Worm (Caenorhabditis elegans) whole organism, mixed stage, embryonic: ENCODE data around the gene clc-22.

Experiments used
- M03D4.4 ChIP-seq: sonication (generic microtip); optimal IDR thresholded peaks from 2 replicates; lab custom pipeline; 2017; ENCODE audit warnings: mild to moderate bottlenecking, missing genetic modification characterization, missing compliant biosample characterization
- ceh-39 ChIP-seq: fragments of 150-350 bp; optimal IDR thresholded peaks from 2 replicates; lab custom pipeline; 2014; ENCODE audit warnings: missing biosample characterization, missing genetic modification characterization
- ceh-43 ChIP-seq: fragments of 200-800 bp; sonication (Bioruptor generic); optimal IDR thresholded peaks from 2 replicates; lab custom pipeline; 2018; ENCODE audit warnings: mild to moderate bottlenecking, missing genetic modification characterization, moderate library complexity, missing compliant biosample characterization
- ces-1 ChIP-seq: fragments of 150-350 bp; optimal IDR thresholded peaks from 2 replicates; lab custom pipeline; 2014; ENCODE audit warnings: missing biosample characterization, missing genetic modification reagents, missing genetic modification characterization
- cnd-1 ChIP-seq: fragments of 200-800 bp; sonication (Bioruptor generic); optimal IDR thresholded peaks from 2 replicates; lab custom pipeline; 2018; ENCODE audit warnings: mild to moderate bottlenecking, missing genetic modification characterization, missing compliant biosample characterization
- drap-1 ChIP-seq: fragments of 200-800 bp; sonication (Bioruptor generic); optimal IDR thresholded peaks from 3 replicates; lab custom pipeline; 2018; ENCODE audit warnings: mild to moderate bottlenecking, missing genetic modification characterization, missing compliant biosample characterization
- nhr-12 ChIP-seq: fragments of 150-350 bp; optimal IDR thresholded peaks from 2 replicates; lab custom pipeline; 2014; ENCODE audit warnings: missing biosample characterization, missing genetic modification characterization
- nhr-28 ChIP-seq: fragments of 150-350 bp; optimal IDR thresholded peaks from 2 replicates; lab custom pipeline; 2014; ENCODE audit warnings: missing biosample characterization, missing genetic modification characterization
- sptf-1 ChIP-seq: sonication (generic microtip); optimal IDR thresholded peaks from 2 replicates; lab custom pipeline; 2017; ENCODE audit warnings: mild to moderate bottlenecking, missing genetic modification characterization, moderate library complexity, missing compliant biosample characterization
- unc-39 ChIP-seq: fragments of 150-350 bp; optimal IDR thresholded peaks from 2 replicates; lab custom pipeline; 2014; ENCODE audit warnings: missing biosample characterization, missing genetic modification characterization

- TF ChIP-seq ceh-39 (tag; lab: Kevin White, UChicago) (no peak), M03D4.4 (tag; lab: Kevin White, UChicago) (no peak), nhr-12 (tag; lab: Kevin White, UChicago) (no peak), drap-1 (no peak), ces-1 (no peak), sptf-1 (tag; lab: Kevin White, UChicago) (no peak), ceh-43 (GFP tag; lab: Kevin White, UChicago) (no peak), cnd-1 (no peak), unc-39 (tag; lab: Kevin White, UChicago) (no peak), nhr-28 (tag; lab: Kevin White, UChicago) (no peak)
Measured at ce11 chrII:4004614-4005013, 8.7 kb upstream of the clc-22 start, which contains the start of gene ephx-1.
